Worm (Caenorhabditis elegans): Measurements from ENCODE around the gene suca-1.

DNA sequence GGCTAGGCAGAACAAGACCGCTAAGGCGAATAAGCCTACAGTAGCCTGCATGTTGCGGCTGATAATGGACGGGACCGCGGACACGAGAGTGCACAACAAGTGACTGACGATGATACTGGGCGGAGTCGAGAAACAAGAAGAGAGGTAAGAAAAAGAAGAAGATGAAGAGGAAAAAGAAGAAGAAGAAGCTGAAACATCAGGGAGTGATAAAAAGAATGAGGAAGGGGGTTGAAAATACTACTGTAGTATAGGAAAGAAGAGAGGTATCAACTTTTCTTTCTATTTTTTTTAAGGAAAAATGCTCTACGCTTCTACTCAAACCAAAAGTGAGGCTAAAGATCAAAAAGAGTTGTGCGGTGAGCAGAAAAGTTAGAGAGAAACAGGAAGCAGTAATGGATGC lies 48.9 kb upstream of the suca-1 start, which contains the start of gene T21B6.3:
- TF ChIP-seq pha-4 (tag; optimal IDR thresholded peaks at IDR 0.05) (no peak), mdl-1 (tag; optimal IDR thresholded peaks at IDR 0.05) (no peak), elt-2 (tag; optimal IDR thresholded peaks at IDR 0.05) (no peak)
